Worm (Caenorhabditis elegans): ENCODE data around the gene Y75B12B.3.

DNA sequence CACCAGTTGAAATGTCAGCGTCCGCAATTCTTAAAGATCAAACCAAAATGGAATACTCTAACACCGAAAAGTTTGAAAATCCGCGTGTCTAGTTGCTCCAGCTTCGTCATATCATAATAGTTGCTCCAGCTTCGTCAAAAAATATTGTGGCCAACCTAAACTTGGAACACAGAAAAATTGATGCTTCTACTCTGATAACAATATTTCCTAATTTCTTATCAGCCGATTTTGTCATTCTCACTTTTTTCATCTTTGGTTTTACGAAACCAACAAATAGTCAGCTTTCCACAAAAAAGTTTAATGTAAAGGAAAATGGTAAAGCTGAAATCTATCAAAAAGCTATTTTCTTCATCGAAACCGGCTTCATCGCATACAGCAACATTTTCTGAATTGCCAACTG, 3.7 kb downstream of the Y75B12B.3 start, which contains the start of gene fbxa-84:
- no peak for TF ChIP-seq dao-5 (tag; optimal IDR thresholded peaks at IDR 0.05)
- no peak for TF ChIP-seq him-1 (tag; optimal IDR thresholded peaks at IDR 0.05)
- TF ChIP-seq W03F9.2 (tag; optimal IDR thresholded peaks at IDR 0.05), result no peak

Measured in whole organism, L4/young adult.